Worm (Caenorhabditis elegans) whole organism, L1 larva: Measurements from ENCODE around the gene dpy-10.

ENCODE experiments used
- F16B12.6 ChIP-seq: fragments of 150-350 bp; optimal IDR thresholded peaks from 2 replicates; lab custom pipeline; 2014; ENCODE audit warnings: missing biosample characterization, missing genetic modification characterization
- alr-1 ChIP-seq: fragments of 200-800 bp; sonication (Bioruptor generic); optimal IDR thresholded peaks from 2 replicates; lab custom pipeline; 2018; ENCODE audit warnings: borderline replicate concordance, mild to moderate bottlenecking, missing genetic modification characterization, missing compliant biosample characterization
- blmp-1 ChIP-seq: fragments of 150-350 bp; optimal IDR thresholded peaks from 2 replicates; lab custom pipeline; 2014; ENCODE audit warnings: missing biosample characterization, missing genetic modification characterization
- ceh-63 ChIP-seq: fragments of 200-800 bp; sonication (Bioruptor generic); optimal IDR thresholded peaks from 2 replicates; lab custom pipeline; 2018; ENCODE audit warnings: mild to moderate bottlenecking, missing genetic modification characterization, missing compliant biosample characterization
- ceh-8 ChIP-seq: fragments of 200-800 bp; sonication (Bioruptor generic); optimal IDR thresholded peaks from 2 replicates; lab custom pipeline; 2018; ENCODE audit warnings: mild to moderate bottlenecking, missing genetic modification characterization, moderate library complexity, missing compliant biosample characterization
- ceh-90 ChIP-seq: sonication (generic microtip); optimal IDR thresholded peaks from 2 replicates; lab custom pipeline; 2016; ENCODE audit warnings: missing genetic modification characterization, missing compliant biosample characterization
- dpl-1 ChIP-seq, 3 experiments: fragments of 150-350 bp in 2 of 3; sonication (generic microtip) in 1 of 3; optimal IDR thresholded peaks; 2 replicates each; lab custom pipeline; 2014 to 2017; ENCODE audit warnings: missing biosample characterization in 3 of 3, missing genetic modification characterization in 3 of 3, missing genetic modification reagents in 3 of 3
- efl-3 ChIP-seq: fragments of 200-800 bp; sonication (Bioruptor generic); optimal IDR thresholded peaks from 2 replicates; lab custom pipeline; 2018; ENCODE audit warnings: mild to moderate bottlenecking, missing genetic modification characterization, missing compliant biosample characterization
- egl-13 ChIP-seq: sonication (generic microtip); optimal IDR thresholded peaks from 2 replicates; lab custom pipeline; 2016; ENCODE audit warnings: missing genotype, missing genetic modification reagents, missing genetic modification characterization, missing compliant biosample characterization
- elt-3 ChIP-seq, 6 experiments: fragments of 150-350 bp in 1 of 6; sonication (generic microtip); optimal IDR thresholded peaks; 2 replicates each; lab custom pipeline; 2017 to 2018; ENCODE audit warnings: missing biosample characterization in 6 of 6, missing genetic modification characterization in 6 of 6, inconsistent platforms in 1 of 6
- fkh-10 ChIP-seq: sonication (generic microtip); optimal IDR thresholded peaks from 2 replicates; lab custom pipeline; 2017; ENCODE audit warnings: missing biosample characterization, missing genetic modification reagents, missing genetic modification characterization
- fkh-8 ChIP-seq: sonication (generic microtip); optimal IDR thresholded peaks from 2 replicates; lab custom pipeline; 2016; ENCODE audit warnings: mild to moderate bottlenecking, missing genetic modification characterization, missing compliant biosample characterization
- grh-1 ChIP-seq: fragments of 200-800 bp; sonication (Bioruptor generic); IDR thresholded peaks from 2 replicates; pipeline ENCODE4 v1.3.6; 2022; ENCODE audit warnings: missing genetic modification reagents, missing genetic modification characterization, missing compliant biosample characterization
- hlh-4 ChIP-seq: sonication (generic microtip); optimal IDR thresholded peaks from 2 replicates; lab custom pipeline; 2016; ENCODE audit warnings: mild to moderate bottlenecking, missing genetic modification characterization, missing compliant biosample characterization
- lin-14 ChIP-seq: fragments of 200-800 bp; sonication (Bioruptor generic); optimal IDR thresholded peaks from 2 replicates; lab custom pipeline; 2018; ENCODE audit warnings: mild to moderate bottlenecking, missing genetic modification characterization, moderate library complexity, missing compliant biosample characterization
- lir-3 ChIP-seq: sonication (generic microtip); optimal IDR thresholded peaks from 2 replicates; lab custom pipeline; 2016; ENCODE audit warnings: mild to moderate bottlenecking, missing genetic modification characterization, moderate library complexity, missing compliant biosample characterization; ENCODE audit not compliant: poor library complexity
- mab-9 ChIP-seq: fragments of 200-800 bp; sonication (Bioruptor generic); IDR thresholded peaks from 2 replicates; pipeline ENCODE4 v1.3.6; 2022; ENCODE audit warnings: missing genetic modification reagents, missing genetic modification characterization, missing compliant biosample characterization
- mdl-1 ChIP-seq, 2 experiments: fragments of 150-350 bp; optimal IDR thresholded peaks; 2 replicates each; lab custom pipeline; 2014 to 2017; ENCODE audit warnings: missing biosample characterization in 2 of 2, missing genetic modification characterization in 2 of 2, inconsistent platforms in 1 of 2
- mef-2 ChIP-seq: fragments of 150-350 bp; optimal IDR thresholded peaks from 2 replicates; lab custom pipeline; 2014; ENCODE audit warnings: missing biosample characterization, missing genetic modification characterization
- mep-1 ChIP-seq: fragments of 150-350 bp; optimal IDR thresholded peaks from 2 replicates; lab custom pipeline; 2014; ENCODE audit warnings: missing biosample characterization, missing genetic modification characterization
- nhr-71 ChIP-seq: sonication (generic microtip); optimal IDR thresholded peaks from 2 replicates; lab custom pipeline; 2016; ENCODE audit warnings: mild to moderate bottlenecking, missing genetic modification characterization, moderate library complexity, missing compliant biosample characterization
- nhr-77 ChIP-seq: fragments of 150-350 bp; optimal IDR thresholded peaks from 2 replicates; lab custom pipeline; 2014; ENCODE audit warnings: missing biosample characterization, missing genetic modification characterization
- nhr-90 ChIP-seq: sonication (generic microtip); optimal IDR thresholded peaks from 2 replicates; lab custom pipeline; 2016; ENCODE audit warnings: mild to moderate bottlenecking, missing genetic modification characterization, missing compliant biosample characterization; ENCODE audit not compliant: poor library complexity
- rnt-1 ChIP-seq: sonication (generic microtip); optimal IDR thresholded peaks from 2 replicates; lab custom pipeline; 2016; ENCODE audit warnings: mild to moderate bottlenecking, missing genetic modification characterization, moderate library complexity, missing compliant biosample characterization
- skn-1 ChIP-seq: fragments of 150-350 bp; optimal IDR thresholded peaks from 2 replicates; lab custom pipeline; 2014; ENCODE audit warnings: missing biosample characterization, missing genetic modification characterization
- snu-23 ChIP-seq: sonication (generic microtip); optimal IDR thresholded peaks from 2 replicates; lab custom pipeline; 2016; ENCODE audit warnings: missing genetic modification characterization, missing compliant biosample characterization
- unc-30 ChIP-seq: sonication (generic microtip); optimal IDR thresholded peaks from 2 replicates; lab custom pipeline; 2017; ENCODE audit warnings: missing biosample characterization, missing genetic modification characterization
- zip-4 ChIP-seq: fragments of 200-800 bp; sonication (Bioruptor generic); optimal IDR thresholded peaks from 2 replicates; lab custom pipeline; 2018; ENCODE audit warnings: mild to moderate bottlenecking, missing genetic modification characterization, moderate library complexity, missing compliant biosample characterization

The dpy-10 gene

ce11 chrII:6721581-6721980 lies 9.6 kb upstream of the dpy-10 start (continued):
- 0 out of 2 replicates have a peak, but pooled peaks have one; percentile 9 for TF ChIP-seq grh-1
- peak in 2 of 6 experiments; percentile 9 to 17 for TF ChIP-seq elt-3 (tag; optimal IDR thresholded peaks at IDR 0.05; lab: Kevin White, UChicago)
- no peak for TF ChIP-seq alr-1 (tag; lab: Kevin White, UChicago)
- peak; percentile 7 for TF ChIP-seq skn-1 (tag; lab: Kevin White, UChicago)
- TF ChIP-seq lin-14 (GFP tag; lab: Kevin White, UChicago), result peak; percentile 46
- TF ChIP-seq nhr-90, result peak; percentile 3
- TF ChIP-seq rnt-1, result peak; percentile 48
- TF ChIP-seq nhr-71 (tag; lab: Kevin White, UChicago), result peak; percentile 56

- TF ChIP-seq elt-3 (tag; optimal IDR thresholded peaks at IDR 0.05; lab: Kevin White, UChicago), result no peak
- no peak for TF ChIP-seq alr-1 (tag; lab: Kevin White, UChicago)
- TF ChIP-seq mdl-1 (tag; optimal IDR thresholded peaks at IDR 0.05; lab: Kevin White, UChicago), result no peak
- TF ChIP-seq grh-1, result no peak
- TF ChIP-seq unc-30 (tag; lab: Kevin White, UChicago), result no peak
- TF ChIP-seq ceh-90 (tag; lab: Kevin White, UChicago), result no peak
- TF ChIP-seq fkh-10 (GFP tag; lab: Kevin White, UChicago), result no peak
- TF ChIP-seq fkh-8 (tag; lab: Kevin White, UChicago), result no peak
- no peak for TF ChIP-seq mep-1 (tag; lab: Kevin White, UChicago)
- TF ChIP-seq snu-23 (GFP tag; lab: Kevin White, UChicago), result no peak
Observed at ce11 chrII:6718221-6718620, 6.2 kb upstream of the dpy-10 start, which contains the start of gene tsp-10. Gene tsp-10, plus strand, starts transcription at chrII:6718586.

- TF ChIP-seq egl-13 (tag; lab: Kevin White, UChicago) (no peak), blmp-1 (peak; percentile 80)
Observed at ce11 chrII:6716638-6717037, 4.6 kb upstream of the dpy-10 start, which contains the start of the genes T14B4.5 and T14B4.20. Gene T14B4.5, plus strand, starts transcription at chrII:6716863. Gene T14B4.20, plus strand, starts transcription at chrII:6716901.

- TF ChIP-seq mab-9 (GFP tag; lab: Robert Waterston, UW), result no peak
- no peak for TF ChIP-seq hlh-4 (tag; lab: Kevin White, UChicago)
- peak; percentile 86 for TF ChIP-seq blmp-1
- TF ChIP-seq snu-23 (GFP tag; lab: Kevin White, UChicago), result no peak
- TF ChIP-seq, all 84 proteins: peak for 1
Observed at ce11 chrII:6715853-6716252, 3.8 kb upstream of the dpy-10 start.

- TF ChIP-seq blmp-1 (peak; percentile 99), ceh-63 (GFP tag; lab: Kevin White, UChicago) (no peak), elt-3 (tag; optimal IDR thresholded peaks at IDR 0.05; lab: Kevin White, UChicago) (peak in 1 of 6 experiments; percentile 11)
Observed at ce11 chrII:6713832-6714342, 1.9 kb upstream of the dpy-10 start, which contains the start of gene dpy-2. Gene dpy-2, plus strand, starts transcription at chrII:6714292.

ce11 chrII:6713003-6713402 lies 976 bp upstream of the dpy-10 start:
- TF ChIP-seq dpl-1 (GFP tag; optimal IDR thresholded peaks at IDR 0.05; lab: Kevin White, UChicago), result no peak
- TF ChIP-seq F16B12.6 (tag; lab: Kevin White, UChicago), result no peak
- TF ChIP-seq mef-2 (tag; lab: Kevin White, UChicago), result no peak
- no peak for TF ChIP-seq efl-3 (GFP tag; lab: Kevin White, UChicago)
- no peak for TF ChIP-seq ceh-8 (GFP tag; lab: Kevin White, UChicago)
- TF ChIP-seq nhr-77 (tag; lab: Kevin White, UChicago), result no peak
- TF ChIP-seq zip-4, result no peak
- no peak for TF ChIP-seq unc-30 (tag; lab: Kevin White, UChicago)
- no peak for TF ChIP-seq lir-3 (tag; lab: Kevin White, UChicago)
